Worm (Caenorhabditis elegans) whole organism, L4/young adult: Measurements from ENCODE around the gene cdh-5.

Experiments
- W03F9.2 ChIP-seq: fragments of 150-350 bp; optimal IDR thresholded peaks from 2 replicates; lab custom pipeline; 2014; ENCODE audit warnings: missing biosample characterization, missing genetic modification characterization
- dao-5 ChIP-seq: sonication (generic microtip); optimal IDR thresholded peaks from 2 replicates; lab custom pipeline; 2016; ENCODE audit warnings: missing genotype, missing genetic modification characterization, moderate library complexity, missing compliant biosample characterization
- him-1 ChIP-seq: sonication (generic microtip); optimal IDR thresholded peaks from 2 replicates; lab custom pipeline; 2016; ENCODE audit warnings: missing genotype, missing genetic modification reagents, missing genetic modification characterization, missing compliant biosample characterization

ce11 chrIV:8705504-8705903, 36.8 kb downstream of the cdh-5 start, which contains the start of gene H23L24.4:
- TF ChIP-seq him-1, result no peak
- no peak for TF ChIP-seq dao-5 (tag; lab: Kevin White, UChicago)
- no peak for TF ChIP-seq W03F9.2 (tag; lab: Kevin White, UChicago)
